Fruit fly (Drosophila melanogaster) whole organism, prepupa: ENCODE data around the gene CG17344.

Source experiments
- Blimp-1 ChIP-seq: fragments of 200-800 bp; sonication (Bioruptor generic); optimal IDR thresholded peaks from 3 replicates; lab custom pipeline; 2017; ENCODE audit warnings: missing biosample characterization, missing genetic modification characterization, mild to moderate bottlenecking, moderate library complexity, missing genetic modification reagents
- CG10631 ChIP-seq: fragments of 200-800 bp; sonication (Bioruptor generic); optimal IDR thresholded peaks from 2 replicates; lab custom pipeline; 2016; ENCODE audit warnings: missing biosample characterization, missing genetic modification characterization
- CG10669 ChIP-seq: fragments of 200-800 bp; sonication (Bioruptor generic); optimal IDR thresholded peaks from 3 replicates; lab custom pipeline; 2018; ENCODE audit warnings: missing biosample characterization, mild to moderate bottlenecking, missing genetic modification characterization, moderate library complexity
- CG11762 ChIP-seq: fragments of 200-800 bp; sonication (Bioruptor generic); optimal IDR thresholded peaks from 3 replicates; lab custom pipeline; 2016; ENCODE audit warnings: missing biosample characterization, missing genetic modification characterization; ENCODE audit not compliant: insufficient read depth
- CG11902 ChIP-seq: fragments of 200-800 bp; sonication (Bioruptor generic); optimal IDR thresholded peaks from 3 replicates; lab custom pipeline; 2016; ENCODE audit warnings: missing biosample characterization, missing genetic modification characterization
- CG15336 ChIP-seq: fragments of 200-800 bp; sonication (Bioruptor generic); IDR thresholded peaks from 2 replicates; pipeline ENCODE4 v1.3.6; 2022; ENCODE audit warnings: missing biosample characterization, missing genetic modification characterization
- CG16779 ChIP-seq: fragments of 200-800 bp; sonication (Bioruptor generic); optimal IDR thresholded peaks from 3 replicates; lab custom pipeline; 2017; ENCODE audit warnings: missing biosample characterization, mild to moderate bottlenecking, missing genetic modification characterization
- CG3032 ChIP-seq: fragments of 200-800 bp; optimal IDR thresholded peaks from 2 replicates; lab custom pipeline; 2019; ENCODE audit warnings: missing biosample characterization, mild to moderate bottlenecking, missing genetic modification characterization, moderate library complexity
- CG31627 ChIP-seq: fragments of 200-800 bp; sonication (Bioruptor generic); optimal IDR thresholded peaks from 3 replicates; lab custom pipeline; 2016; ENCODE audit warnings: missing biosample characterization, missing genetic modification characterization
- CG32006 ChIP-seq: fragments of 200-800 bp; sonication (Bioruptor generic); optimal IDR thresholded peaks from 3 replicates; lab custom pipeline; 2017; ENCODE audit warnings: missing biosample characterization, mild to moderate bottlenecking, missing genetic modification characterization
- CG34406 ChIP-seq: fragments of 200-800 bp; sonication (Bioruptor generic); optimal IDR thresholded peaks from 3 replicates; lab custom pipeline; 2016; ENCODE audit warnings: missing biosample characterization, missing genetic modification characterization
- CG3919 ChIP-seq: fragments of 200-800 bp; sonication (Bioruptor generic); optimal IDR thresholded peaks from 3 replicates; lab custom pipeline; 2016; ENCODE audit warnings: missing biosample characterization, missing genetic modification characterization
- CG6854 ChIP-seq: fragments of 200-800 bp; sonication (Bioruptor generic); optimal IDR thresholded peaks from 2 replicates; lab custom pipeline; 2017; ENCODE audit warnings: missing biosample characterization, mild to moderate bottlenecking, missing genetic modification characterization
- CG8119 ChIP-seq: fragments of 200-800 bp; sonication (Bioruptor generic); IDR thresholded peaks from 3 replicates; pipeline ENCODE4 v1.3.6; 2022; ENCODE audit warnings: missing biosample characterization, missing genetic modification characterization
- CG8632 ChIP-seq: fragments of 200-800 bp; sonication (Bioruptor generic); optimal IDR thresholded peaks from 3 replicates; lab custom pipeline; 2016; ENCODE audit warnings: missing biosample characterization, missing genetic modification characterization
- CG9139 ChIP-seq: fragments of 200-800 bp; sonication (Bioruptor generic); optimal IDR thresholded peaks from 3 replicates; lab custom pipeline; 2017; ENCODE audit warnings: missing biosample characterization, mild to moderate bottlenecking, missing genetic modification characterization
- Eip78C ChIP-seq: fragments of 200-800 bp; sonication (Bioruptor generic); peaks from one replicate; lab custom pipeline; 2016; ENCODE audit warnings: missing biosample characterization, missing genetic modification characterization
- Eip93F ChIP-seq: fragments of 200-800 bp; sonication (Bioruptor generic); optimal IDR thresholded peaks from 2 replicates; lab custom pipeline; 2016; ENCODE audit warnings: missing biosample characterization, mild to moderate bottlenecking, missing genetic modification characterization
- Ets96B ChIP-seq: fragments of 200-800 bp; optimal IDR thresholded peaks from 2 replicates; lab custom pipeline; 2019; ENCODE audit warnings: missing biosample characterization, mild to moderate bottlenecking, missing genetic modification characterization, moderate library complexity
- Hr38 ChIP-seq: sonication (Bioruptor generic); optimal IDR thresholded peaks from 2 replicates; lab custom pipeline; 2016; ENCODE audit warnings: missing biosample characterization, missing genetic modification characterization
- Hr39 ChIP-seq: fragments of 200-800 bp; sonication (Bioruptor generic); optimal IDR thresholded peaks from 2 replicates; lab custom pipeline; 2016; ENCODE audit warnings: missing biosample characterization, missing genetic modification characterization
- Hr4 ChIP-seq: fragments of 200-800 bp; sonication (Bioruptor generic); optimal IDR thresholded peaks from 3 replicates; lab custom pipeline; 2016; ENCODE audit warnings: missing biosample characterization, missing genetic modification characterization
- Met ChIP-seq: fragments of 200-800 bp; sonication (Bioruptor generic); optimal IDR thresholded peaks from 3 replicates; lab custom pipeline; 2016; ENCODE audit warnings: missing biosample characterization, missing genetic modification characterization
- Sox102F ChIP-seq: fragments of 200-800 bp; sonication (Bioruptor generic); optimal IDR thresholded peaks from 2 replicates; lab custom pipeline; 2016; ENCODE audit warnings: missing biosample characterization, mild to moderate bottlenecking, missing genetic modification characterization
- Sox14 ChIP-seq: fragments of 200-800 bp; sonication (Bioruptor generic); optimal IDR thresholded peaks from 3 replicates; lab custom pipeline; 2016; ENCODE audit warnings: missing biosample characterization, missing genetic modification characterization
- acj6 ChIP-seq: fragments of 200-800 bp; sonication (Bioruptor generic); optimal IDR thresholded peaks from 3 replicates; lab custom pipeline; 2016; ENCODE audit warnings: missing biosample characterization, missing genetic modification characterization
- dsx ChIP-seq: fragments of 200-800 bp; optimal IDR thresholded peaks from 3 replicates; lab custom pipeline; 2019; ENCODE audit warnings: missing biosample characterization, mild to moderate bottlenecking, missing genetic modification characterization, moderate library complexity; ENCODE audit not compliant: poor library complexity, severe bottlenecking
- eg ChIP-seq: fragments of 200-800 bp; sonication (Bioruptor generic); IDR thresholded peaks from 3 replicates; pipeline ENCODE4 v1.3.6; 2022; ENCODE audit warnings: missing biosample characterization, missing genetic modification characterization
- esn ChIP-seq: fragments of 200-800 bp; sonication (Bioruptor generic); optimal IDR thresholded peaks from 2 replicates; lab custom pipeline; 2016; ENCODE audit warnings: missing biosample characterization, mild to moderate bottlenecking, missing genetic modification characterization, moderate library complexity
- fd59A ChIP-seq: fragments of 200-800 bp; sonication (Bioruptor generic); optimal IDR thresholded peaks from 2 replicates; lab custom pipeline; 2017; ENCODE audit warnings: missing biosample characterization, mild to moderate bottlenecking, missing genetic modification characterization, missing genetic modification reagents
- fd85E ChIP-seq: fragments of 200-800 bp; sonication (Bioruptor generic); optimal IDR thresholded peaks from 3 replicates; lab custom pipeline; 2016; ENCODE audit warnings: missing biosample characterization, missing genetic modification characterization
- fkh ChIP-seq: fragments of 200-800 bp; sonication (Bioruptor generic); optimal IDR thresholded peaks from 3 replicates; lab custom pipeline; 2017; ENCODE audit warnings: missing biosample characterization, mild to moderate bottlenecking, missing genetic modification characterization, moderate library complexity
- lz ChIP-seq: fragments of 200-800 bp; sonication (Bioruptor generic); optimal IDR thresholded peaks from 3 replicates; lab custom pipeline; 2016; ENCODE audit warnings: missing biosample characterization, missing genetic modification characterization
- net ChIP-seq: fragments of 200-800 bp; sonication (Bioruptor generic); optimal IDR thresholded peaks from 3 replicates; lab custom pipeline; 2016; ENCODE audit warnings: missing biosample characterization, missing genetic modification characterization
- pdm3 ChIP-seq: fragments of 200-800 bp; sonication (Bioruptor generic); optimal IDR thresholded peaks from 3 replicates; lab custom pipeline; 2016; ENCODE audit warnings: missing biosample characterization, missing genetic modification characterization
- topi ChIP-seq: fragments of 200-800 bp; sonication (Bioruptor generic); optimal IDR thresholded peaks from 3 replicates; lab custom pipeline; 2016; ENCODE audit warnings: missing biosample characterization, missing genetic modification characterization
- vri ChIP-seq: fragments of 200-800 bp; sonication (Bioruptor generic); optimal IDR thresholded peaks from 3 replicates; lab custom pipeline; 2016; ENCODE audit warnings: missing biosample characterization, mild to moderate bottlenecking, missing genetic modification characterization

The CG17344 gene

DNA sequence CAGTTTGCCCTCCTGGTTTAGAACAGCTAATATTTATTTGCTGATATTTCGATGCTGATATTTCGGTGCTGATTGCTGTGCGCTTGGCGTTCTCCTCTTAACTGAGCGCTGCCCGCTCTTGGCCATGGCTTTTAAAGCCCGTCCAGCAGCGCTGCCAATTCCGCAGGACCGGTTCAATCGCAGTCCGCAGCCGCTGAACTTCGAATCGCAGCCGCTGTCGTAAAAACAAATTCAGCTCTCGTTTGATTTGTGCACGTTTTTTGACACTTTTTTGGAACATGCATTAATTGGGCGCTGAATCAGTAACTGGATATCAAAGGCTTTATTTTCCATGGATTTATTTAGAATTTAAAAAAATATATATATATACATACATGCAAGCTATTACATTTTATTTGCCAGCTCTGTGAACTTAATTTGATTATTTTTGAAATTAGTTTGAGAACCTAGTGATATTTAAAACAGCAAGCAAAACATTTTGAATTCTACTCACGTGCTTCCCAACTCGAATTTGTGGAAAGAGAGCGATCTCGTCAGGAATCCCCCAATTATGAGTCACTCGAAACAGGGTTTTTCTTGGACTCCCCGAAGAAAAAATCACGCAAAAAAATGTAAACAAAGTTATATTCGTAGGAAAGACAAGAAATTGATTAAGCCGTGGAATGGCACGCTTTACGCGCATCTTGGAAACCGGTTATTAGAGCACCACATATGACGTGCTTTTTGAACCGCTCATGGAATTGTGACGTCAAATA, 18.5 kb downstream of the CG17344 start, which contains the start of gene Ddc:
TSS of gene Ddc (minus strand) at position 111 of the 755 bp plus-strand sequence.
- TF ChIP-seq vri: no peak
- no peak for TF ChIP-seq Hr38 (GFP tag; lab: Kevin White, UChicago)
- peak; percentile 37 for TF ChIP-seq Eip78C
- TF ChIP-seq CG32006 (GFP tag; lab: Kevin White, UChicago): peak; percentile 6
- TF ChIP-seq esn (GFP tag; lab: Kevin White, UChicago): peak; percentile 6
- peak; percentile 22 for TF ChIP-seq CG11902 (GFP tag; lab: Kevin White, UChicago)
- TF ChIP-seq net (GFP tag; lab: Kevin White, UChicago): peak; percentile 5
- peak; percentile 2 for TF ChIP-seq CG6854 (GFP tag; lab: Kevin White, UChicago)
- TF ChIP-seq CG3919 (GFP tag; lab: Kevin White, UChicago): peak; percentile 29
- TF ChIP-seq, all 60 proteins: peak for 7

DNA sequence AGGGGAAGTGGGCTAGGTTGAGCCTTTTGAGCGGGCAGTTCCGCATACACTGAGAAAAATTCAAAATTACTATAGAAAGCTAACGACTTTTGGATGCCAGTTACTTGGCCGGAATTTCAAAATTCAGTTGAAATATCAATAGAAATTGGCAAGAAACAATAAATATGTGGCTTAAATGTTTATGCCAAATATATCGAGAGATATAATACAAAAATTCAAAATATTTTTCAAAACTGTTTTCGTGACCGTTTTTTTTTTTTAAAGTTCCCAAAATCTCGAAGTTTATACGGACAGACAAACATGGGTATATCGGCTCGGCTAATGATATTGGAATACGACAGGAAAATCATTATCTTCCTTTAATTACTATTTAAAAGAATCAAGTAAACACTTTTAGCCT, 19.1 kb downstream of the CG17344 start:
- TF ChIP-seq CG31627 (GFP tag; lab: Kevin White, UChicago): peak; percentile 1
- no peak for TF ChIP-seq Hr38 (GFP tag; lab: Kevin White, UChicago)
- peak; percentile 59 for TF ChIP-seq CG32006 (GFP tag; lab: Kevin White, UChicago)
- TF ChIP-seq CG34406 (GFP tag; lab: Kevin White, UChicago): peak; percentile 23
- TF ChIP-seq Blimp-1 (GFP tag; lab: Kevin White, UChicago): no peak
- TF ChIP-seq esn (GFP tag; lab: Kevin White, UChicago): peak; percentile 3
- TF ChIP-seq Ets96B (tag; lab: Kevin White, UChicago): no peak
- TF ChIP-seq Hr39: peak; percentile 1
- peak; percentile 12 for TF ChIP-seq acj6 (GFP tag; lab: Kevin White, UChicago)
- peak; percentile 42 for TF ChIP-seq eg (GFP tag; lab: Robert Waterston, UW)
- TF ChIP-seq lz (GFP tag; lab: Kevin White, UChicago): peak; percentile 24
- TF ChIP-seq CG15336 (GFP tag; lab: Robert Waterston, UW): no peak; the same call in 1 of the 2 replicates
- TF ChIP-seq CG16779 (tag; lab: Kevin White, UChicago): peak; percentile 11
- TF ChIP-seq fd59A: peak; percentile 15
- TF ChIP-seq CG10631 (GFP tag; lab: Kevin White, UChicago): peak; percentile 56
- peak; percentile 57; the same call in 2 of the 3 replicates for TF ChIP-seq CG8119 (GFP tag; lab: Robert Waterston, UW)
- TF ChIP-seq Eip78C: peak; percentile 86

DNA sequence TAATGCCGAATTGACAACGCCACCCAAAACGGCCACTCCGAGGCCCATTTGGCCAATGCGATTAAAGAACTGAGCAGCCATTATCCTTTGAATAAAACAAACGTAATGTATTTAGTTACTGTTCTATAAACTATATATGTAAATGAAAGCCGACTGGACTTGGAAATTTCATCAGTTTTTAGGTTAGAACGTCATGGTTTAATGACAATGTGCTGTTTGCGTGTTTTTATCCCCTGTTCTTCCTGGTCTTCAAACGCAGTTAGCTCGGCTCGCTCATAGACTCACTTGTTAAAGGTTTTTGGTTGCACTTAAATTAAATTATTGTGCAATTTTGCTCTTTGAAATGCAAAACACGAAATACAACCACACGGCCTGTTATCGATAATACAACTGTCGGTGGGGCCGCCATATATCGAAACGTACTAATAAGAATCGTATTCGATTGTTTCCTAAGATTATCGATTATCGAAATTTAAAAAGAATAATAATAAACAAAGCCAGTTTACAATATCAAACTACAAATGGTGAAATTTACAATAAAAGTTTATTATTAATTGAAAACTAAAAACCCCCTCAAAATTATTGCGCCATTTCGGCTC, 21.7 kb downstream of the CG17344 start, which contains the start of gene Phb1:
TSS of gene Phb1 (minus strand) at position 398 of the 599 bp plus-strand sequence.
- TF ChIP-seq Blimp-1 (GFP tag; lab: Kevin White, UChicago): no peak
- no peak for TF ChIP-seq esn (GFP tag; lab: Kevin White, UChicago)
- TF ChIP-seq dsx: no peak
- no peak for TF ChIP-seq CG34406 (GFP tag; lab: Kevin White, UChicago)
- no peak for TF ChIP-seq Sox102F (GFP tag; lab: Kevin White, UChicago)
- no peak for TF ChIP-seq Met (GFP tag; lab: Kevin White, UChicago)
- no peak for TF ChIP-seq CG8632 (GFP tag; lab: Kevin White, UChicago)
- TF ChIP-seq Eip78C: no peak

DNA sequence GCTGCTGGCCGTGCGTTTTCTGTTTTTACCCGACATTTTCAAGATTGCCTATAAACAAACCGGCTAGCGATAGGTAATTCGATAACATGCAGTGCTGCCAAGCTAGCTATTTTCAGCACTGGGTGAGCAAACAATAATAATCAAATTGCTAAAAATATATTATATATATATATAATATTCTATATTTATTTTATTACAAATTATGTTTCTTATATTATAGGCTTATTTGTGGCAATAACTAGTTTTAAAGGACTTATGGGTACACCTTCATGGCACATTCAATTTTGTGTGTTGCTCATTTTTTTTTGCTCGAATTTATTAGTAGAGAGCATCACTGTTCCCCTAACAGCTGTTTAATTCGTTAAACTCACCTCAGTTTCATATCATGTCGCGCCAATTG, 25.0 kb downstream of the CG17344 start:
- TF ChIP-seq fkh (GFP tag; lab: Kevin White, UChicago) (peak; percentile 83), Eip93F (peak; percentile 1), CG15336 (GFP tag; lab: Robert Waterston, UW) (no peak), CG6854 (GFP tag; lab: Kevin White, UChicago) (peak; percentile 32), Eip78C (peak; percentile 78), CG3032 (tag; lab: Kevin White, UChicago) (peak; percentile 58), CG8119 (GFP tag; lab: Robert Waterston, UW) (peak; percentile 53; the same call in 2 of the 3 replicates), vri (no peak), CG9139 (GFP tag; lab: Kevin White, UChicago) (no peak), esn (GFP tag; lab: Kevin White, UChicago) (peak; percentile 62), CG31627 (GFP tag; lab: Kevin White, UChicago) (peak; percentile 21), Ets96B (tag; lab: Kevin White, UChicago) (peak; percentile 46), fd85E (GFP tag; lab: Kevin White, UChicago) (no peak), Hr4 (GFP tag; lab: Kevin White, UChicago) (no peak), Met (GFP tag; lab: Kevin White, UChicago) (no peak), Sox14 (GFP tag; lab: Kevin White, UChicago) (no peak), CG32006 (GFP tag; lab: Kevin White, UChicago) (no peak), CG10669 (GFP tag; lab: Kevin White, UChicago) (no peak), CG8632 (GFP tag; lab: Kevin White, UChicago) (peak; percentile 29), topi (GFP tag; lab: Kevin White, UChicago) (no peak), CG11762 (GFP tag; lab: Kevin White, UChicago) (no peak), lz (GFP tag; lab: Kevin White, UChicago) (peak; percentile 31), Hr39 (peak; percentile 23), dsx (peak; percentile 46), pdm3 (GFP tag; lab: Kevin White, UChicago) (no peak)
